Fruit fly (Drosophila melanogaster): ENCODE measurements around the gene CG7352.

DNA sequence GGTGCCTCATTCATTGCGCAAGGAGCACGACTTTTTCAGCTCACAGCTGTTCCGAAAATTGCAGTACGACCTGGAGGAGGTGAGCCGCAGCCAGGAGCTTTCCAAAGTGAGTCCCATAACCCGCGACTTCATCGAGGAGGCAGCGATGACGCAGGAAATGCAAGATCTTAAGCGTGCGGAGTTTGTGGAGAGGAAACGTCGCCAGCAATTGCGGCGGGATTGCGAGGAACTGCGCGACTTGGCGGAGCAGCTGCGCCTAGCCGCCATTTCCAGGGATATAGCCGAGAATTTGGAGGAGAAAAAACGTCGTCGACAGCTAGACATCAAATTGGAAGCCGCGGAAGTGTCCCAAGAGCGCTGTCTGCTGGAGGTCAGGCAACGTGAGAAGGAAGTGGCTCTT lies 456 bp downstream of the CG7352 start:
- TF ChIP-seq CG14711 (tag; optimal IDR thresholded peaks at IDR 0.05) (no peak), Clk (GFP tag; optimal IDR thresholded peaks at IDR 0.05) (no peak), bab1 (GFP tag; optimal IDR thresholded peaks at IDR 0.05) (no peak), kay (GFP tag; ENCODE audit: borderline replicate concordance) (no peak), tj (GFP tag; optimal IDR thresholded peaks at IDR 0.05) (no peak), CG7045 (GFP tag; optimal IDR thresholded peaks at IDR 0.05) (no peak), CG7101 (tag; optimal IDR thresholded peaks at IDR 0.05) (no peak)
